Fruit fly (Drosophila melanogaster): ENCODE data around the gene trh.

The trh gene

dm6 chr3L:329153-329698 lies 63.2 kb downstream of the trh start (continued):
- peak; percentile 16 for TF ChIP-seq CG8290 (GFP tag; optimal IDR thresholded peaks at IDR 0.05)
- TF ChIP-seq CG8290 (tag; optimal IDR thresholded peaks at IDR 0.05) = peak in 1 of 2 experiments; percentile 9
- no peak for TF ChIP-seq luna (GFP tag; optimal IDR thresholded peaks at IDR 0.05)
- TF ChIP-seq pros (GFP tag; optimal IDR thresholded peaks at IDR 0.05) = no peak
- TF ChIP-seq CG8924 (tag; optimal IDR thresholded peaks at IDR 0.05) = no peak
- no peak for TF ChIP-seq ase (GFP tag; IDR thresholded peaks at IDR 0.05)
- no peak for TF ChIP-seq CG18476 (GFP tag; optimal IDR thresholded peaks at IDR 0.05)
- no peak for TF ChIP-seq chn (GFP tag; optimal IDR thresholded peaks at IDR 0.05)
- no peak for TF ChIP-seq Gsc (GFP tag; IDR thresholded peaks at IDR 0.05)
- no peak for TF ChIP-seq CG12391 (tag; optimal IDR thresholded peaks at IDR 0.05)
- TF ChIP-seq trem (tag; optimal IDR thresholded peaks at IDR 0.05) = no peak
- no peak for TF ChIP-seq ab (GFP tag; optimal IDR thresholded peaks at IDR 0.05)
- peak; percentile 41; the same call in 1 of the 2 replicates for TF ChIP-seq onecut (GFP tag; IDR thresholded peaks at IDR 0.05)
- TF ChIP-seq ewg (GFP tag; optimal IDR thresholded peaks at IDR 0.05) = no peak
- no peak for TF ChIP-seq CG43689 (GFP tag; IDR thresholded peaks at IDR 0.05)
- TF ChIP-seq CG14965 (GFP tag; optimal IDR thresholded peaks at IDR 0.05; ENCODE audit: borderline replicate concordance) = no peak
- TF ChIP-seq HLH54F (GFP tag; optimal IDR thresholded peaks at IDR 0.05) = no peak
- no peak for TF ChIP-seq CG12071 (GFP tag; optimal IDR thresholded peaks at IDR 0.05)
- no peak for TF ChIP-seq CG15073 (GFP tag; optimal IDR thresholded peaks at IDR 0.05)
- no peak for TF ChIP-seq dimm (GFP tag; IDR thresholded peaks at IDR 0.05)
- TF ChIP-seq wek (GFP tag; optimal IDR thresholded peaks at IDR 0.05) = no peak
- no peak for TF ChIP-seq HHEX (GFP tag; optimal IDR thresholded peaks at IDR 0.05)
- no peak for TF ChIP-seq lab (GFP tag; optimal IDR thresholded peaks at IDR 0.05)
- TF ChIP-seq Antp (GFP tag; optimal IDR thresholded peaks at IDR 0.05) = no peak
- no peak for TF ChIP-seq CG11560 (tag; IDR thresholded peaks at IDR 0.05)
- TF ChIP-seq nom (GFP tag; optimal IDR thresholded peaks at IDR 0.05) = peak; percentile 14
- TF ChIP-seq CG30431 (GFP tag; optimal IDR thresholded peaks at IDR 0.05) = no peak
- no peak; the same call in 2 of the 3 replicates for TF ChIP-seq zen2 (GFP tag; IDR thresholded peaks at IDR 0.05; ENCODE audit: partially characterized antibody)
- peak; percentile 41 for TF ChIP-seq phol (tag; optimal IDR thresholded peaks at IDR 0.05)
- TF ChIP-seq repo (GFP tag; optimal IDR thresholded peaks at IDR 0.05) = no peak
- no peak for TF ChIP-seq cato (GFP tag; optimal IDR thresholded peaks at IDR 0.05; ENCODE audit: borderline replicate concordance)
- no peak for TF ChIP-seq CG30020 (tag; optimal IDR thresholded peaks at IDR 0.05)
- TF ChIP-seq H15 (GFP tag; IDR thresholded peaks at IDR 0.05) = no peak
- no peak for TF ChIP-seq CG9727 (GFP tag; optimal IDR thresholded peaks at IDR 0.05)
- TF ChIP-seq grau (tag; optimal IDR thresholded peaks at IDR 0.05) = peak; percentile 0
- TF ChIP-seq CG4282 (GFP tag; optimal IDR thresholded peaks at IDR 0.05) = no peak
- TF ChIP-seq CG11093 (GFP tag; IDR thresholded peaks at IDR 0.05) = no peak
- no peak for TF ChIP-seq CG10321 (GFP tag; IDR thresholded peaks at IDR 0.05)
- no peak for TF ChIP-seq Hr3 (GFP tag; optimal IDR thresholded peaks at IDR 0.05)
- TF ChIP-seq CG16863 (GFP tag; optimal IDR thresholded peaks at IDR 0.05) = no peak
- TF ChIP-seq CG12744 (GFP tag; optimal IDR thresholded peaks at IDR 0.05) = no peak
- TF ChIP-seq CG10654 (GFP tag; optimal IDR thresholded peaks at IDR 0.05) = no peak
- no peak for TF ChIP-seq pfk (GFP tag; optimal IDR thresholded peaks at IDR 0.05)
- TF ChIP-seq Ets65A (GFP tag) = peak; percentile 85
- TF ChIP-seq en (GFP tag; optimal IDR thresholded peaks at IDR 0.05) = no peak
- TF ChIP-seq Atf3 (GFP tag; optimal IDR thresholded peaks at IDR 0.05) = no peak
- TF ChIP-seq CG32767 (GFP tag; IDR thresholded peaks at IDR 0.05) = no peak
- no peak for TF ChIP-seq CG42726 (GFP tag; IDR thresholded peaks at IDR 0.05; ENCODE audit: partially characterized antibody)
- TF ChIP-seq Ets97D (GFP tag; optimal IDR thresholded peaks at IDR 0.05) = peak; percentile 93
- TF ChIP-seq CG15696 (tag; optimal IDR thresholded peaks at IDR 0.05) = no peak
- TF ChIP-seq odd (GFP tag; optimal IDR thresholded peaks at IDR 0.05) = no peak
- no peak for TF ChIP-seq Xrp1 (GFP tag; IDR thresholded peaks at IDR 0.05)
